Worm (Caenorhabditis elegans): Measurements from ENCODE around the gene mcp-1.

Gene mcp-1

DNA sequence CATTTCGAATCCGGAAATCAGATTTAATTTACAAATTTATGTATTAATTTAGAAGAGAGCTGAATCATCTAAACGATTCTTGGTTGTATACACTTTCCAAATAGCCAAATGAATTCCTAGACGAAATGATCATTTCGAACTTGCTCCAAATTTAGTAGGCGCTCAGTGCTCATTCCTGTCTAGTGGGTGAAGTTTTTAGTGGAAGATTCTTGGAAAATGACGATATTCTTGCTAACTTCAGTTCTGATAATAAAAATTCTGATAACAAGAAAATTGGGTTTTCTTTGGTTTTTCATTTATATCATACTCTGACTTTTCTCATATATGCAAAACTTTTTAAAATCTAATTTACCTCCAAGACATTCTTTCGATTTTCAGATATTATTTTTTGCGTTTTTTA is 39.8 kb upstream of the mcp-1 start:
- TF ChIP-seq lsy-2 (tag; optimal IDR thresholded peaks at IDR 0.05) (no peak), sptf-1 (tag; optimal IDR thresholded peaks at IDR 0.05) (no peak), nhr-28 (tag; optimal IDR thresholded peaks at IDR 0.05) (no peak), drap-1 (GFP tag; optimal IDR thresholded peaks at IDR 0.05) (no peak), elt-3 (tag; optimal IDR thresholded peaks at IDR 0.05) (no peak), nhr-237 (tag; optimal IDR thresholded peaks at IDR 0.05) (no peak), nhr-2 (tag; optimal IDR thresholded peaks at IDR 0.05) (no peak), bed-3 (GFP tag; optimal IDR thresholded peaks at IDR 0.05) (no peak), cnd-1 (tag; optimal IDR thresholded peaks at IDR 0.05) (no peak), ceh-43 (GFP tag; optimal IDR thresholded peaks at IDR 0.05) (no peak), blmp-1 (tag; optimal IDR thresholded peaks at IDR 0.05) (no peak)

DNA sequence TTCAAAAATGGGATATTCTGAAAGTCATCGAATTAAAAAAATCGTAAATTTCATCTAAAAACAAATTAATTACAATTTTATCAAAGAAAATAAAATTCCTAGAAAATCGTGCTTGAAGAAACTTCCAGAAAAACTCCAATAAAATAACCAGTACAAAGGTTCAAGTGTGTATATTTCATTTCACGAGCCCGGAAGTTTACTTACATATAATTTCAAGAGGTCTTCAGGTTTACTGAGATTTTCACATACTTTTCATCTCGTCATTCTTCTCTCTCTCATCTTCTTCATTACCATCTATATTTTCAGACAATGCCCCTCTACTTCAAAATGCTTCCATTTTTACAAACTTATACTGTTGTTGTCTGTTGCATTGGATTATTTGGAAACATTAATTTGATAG is 39.4 kb upstream of the mcp-1 start, which contains the start of gene srsx-18:
Gene srsx-18, plus strand, starts transcription at position 301 of the 400 bp plus-strand sequence.
- no peak for TF ChIP-seq snpc-4 (tag; optimal IDR thresholded peaks at IDR 0.05)
- no peak for TF ChIP-seq nhr-12 (tag; optimal IDR thresholded peaks at IDR 0.05)
- no peak for TF ChIP-seq elt-3 (tag; optimal IDR thresholded peaks at IDR 0.05)
- TF ChIP-seq nhr-2 (tag; optimal IDR thresholded peaks at IDR 0.05): no peak
- TF ChIP-seq mep-1 (tag; optimal IDR thresholded peaks at IDR 0.05): no peak
- no peak for TF ChIP-seq elt-1 (tag; optimal IDR thresholded peaks at IDR 0.05; ENCODE audit: borderline replicate concordance, insufficient read depth)
- no peak for TF ChIP-seq ztf-11 (tag; optimal IDR thresholded peaks at IDR 0.05)
- TF ChIP-seq unc-39 (tag; optimal IDR thresholded peaks at IDR 0.05): no peak
- no peak for TF ChIP-seq lin-13 (tag; optimal IDR thresholded peaks at IDR 0.05)
- no peak for TF ChIP-seq drap-1 (GFP tag; optimal IDR thresholded peaks at IDR 0.05)
- TF ChIP-seq ceh-83 (GFP tag; optimal IDR thresholded peaks at IDR 0.05): no peak
- TF ChIP-seq nhr-28 (tag; optimal IDR thresholded peaks at IDR 0.05): no peak
- TF ChIP-seq unc-120 (tag; optimal IDR thresholded peaks at IDR 0.05; ENCODE audit: poor library complexity, severe bottlenecking): no peak
- no peak for TF ChIP-seq ceh-39 (tag; optimal IDR thresholded peaks at IDR 0.05)
- TF ChIP-seq sem-2 (GFP tag; optimal IDR thresholded peaks at IDR 0.05): no peak
- no peak for TF ChIP-seq cnd-1 (tag; optimal IDR thresholded peaks at IDR 0.05)
- TF ChIP-seq bed-3 (GFP tag; optimal IDR thresholded peaks at IDR 0.05): no peak
- no peak for TF ChIP-seq sptf-1 (tag; optimal IDR thresholded peaks at IDR 0.05)

ce11 chrV:5927347-5927746 is 34.3 kb upstream of the mcp-1 start, which contains the start of gene srsx-17:
Gene srsx-17, plus strand, starts transcription at chrV:5927647.
- TF ChIP-seq sptf-1 (tag; optimal IDR thresholded peaks at IDR 0.05) (no peak), flh-1 (GFP tag; optimal IDR thresholded peaks at IDR 0.05) (no peak), unc-39 (tag; optimal IDR thresholded peaks at IDR 0.05) (no peak), blmp-1 (tag; optimal IDR thresholded peaks at IDR 0.05) (no peak), nhr-76 (tag; optimal IDR thresholded peaks at IDR 0.05) (no peak), bed-3 (GFP tag; optimal IDR thresholded peaks at IDR 0.05) (no peak), pha-4 (tag; optimal IDR thresholded peaks at IDR 0.05) (no peak), sem-2 (GFP tag; optimal IDR thresholded peaks at IDR 0.05) (no peak), M03D4.4 (tag; optimal IDR thresholded peaks at IDR 0.05) (no peak), tbx-8 (GFP tag; optimal IDR thresholded peaks at IDR 0.05) (no peak), mls-2 (tag; optimal IDR thresholded peaks at IDR 0.05) (no peak), ceh-43 (GFP tag; optimal IDR thresholded peaks at IDR 0.05) (no peak), ceh-83 (GFP tag; optimal IDR thresholded peaks at IDR 0.05) (no peak), nhr-28 (tag; optimal IDR thresholded peaks at IDR 0.05) (no peak), nhr-2 (tag; optimal IDR thresholded peaks at IDR 0.05) (no peak), elt-3 (tag; optimal IDR thresholded peaks at IDR 0.05) (no peak), nhr-237 (tag; optimal IDR thresholded peaks at IDR 0.05) (no peak), snpc-4 (tag; optimal IDR thresholded peaks at IDR 0.05) (no peak), mab-5 (tag; optimal IDR thresholded peaks at IDR 0.05) (no peak), unc-62 (GFP tag; optimal IDR thresholded peaks at IDR 0.05) (no peak)

ce11 chrV:5928006-5928405 is 33.6 kb upstream of the mcp-1 start:
- TF ChIP-seq ceh-39 (tag; optimal IDR thresholded peaks at IDR 0.05) (no peak), pha-4 (tag; optimal IDR thresholded peaks at IDR 0.05) (no peak), ztf-11 (tag; optimal IDR thresholded peaks at IDR 0.05) (no peak), snpc-4 (tag; optimal IDR thresholded peaks at IDR 0.05) (no peak), tbx-8 (GFP tag; optimal IDR thresholded peaks at IDR 0.05) (no peak), ceh-43 (GFP tag; optimal IDR thresholded peaks at IDR 0.05) (no peak), mab-5 (tag; optimal IDR thresholded peaks at IDR 0.05) (no peak), nhr-28 (tag; optimal IDR thresholded peaks at IDR 0.05) (no peak)

- no peak for TF ChIP-seq ces-1 (GFP tag; optimal IDR thresholded peaks at IDR 0.05)
- TF ChIP-seq nhr-2 (tag; optimal IDR thresholded peaks at IDR 0.05): no peak
- TF ChIP-seq bed-3 (GFP tag; optimal IDR thresholded peaks at IDR 0.05): no peak
- no peak for TF ChIP-seq sptf-1 (tag; optimal IDR thresholded peaks at IDR 0.05)
- TF ChIP-seq lsy-2 (tag; optimal IDR thresholded peaks at IDR 0.05): no peak
- no peak for TF ChIP-seq snpc-4 (tag; optimal IDR thresholded peaks at IDR 0.05)
- no peak for TF ChIP-seq blmp-1 (tag; optimal IDR thresholded peaks at IDR 0.05)
- TF ChIP-seq nhr-76 (tag; optimal IDR thresholded peaks at IDR 0.05): no peak
- no peak for TF ChIP-seq sem-2 (GFP tag; optimal IDR thresholded peaks at IDR 0.05)
- TF ChIP-seq pha-4 (tag; optimal IDR thresholded peaks at IDR 0.05): no peak
- no peak for TF ChIP-seq nhr-237 (tag; optimal IDR thresholded peaks at IDR 0.05)
- TF ChIP-seq elt-1 (tag; optimal IDR thresholded peaks at IDR 0.05; ENCODE audit: borderline replicate concordance, insufficient read depth): no peak
- TF ChIP-seq ceh-39 (tag; optimal IDR thresholded peaks at IDR 0.05): no peak
- TF ChIP-seq tbx-8 (GFP tag; optimal IDR thresholded peaks at IDR 0.05): no peak
- no peak for TF ChIP-seq drap-1 (GFP tag; optimal IDR thresholded peaks at IDR 0.05)
- no peak for TF ChIP-seq hlh-1 (tag; optimal IDR thresholded peaks at IDR 0.05)
- no peak for TF ChIP-seq lin-32 (GFP tag; optimal IDR thresholded peaks at IDR 0.05)
- TF ChIP-seq nhr-28 (tag; optimal IDR thresholded peaks at IDR 0.05): no peak
- TF ChIP-seq unc-62 (GFP tag; optimal IDR thresholded peaks at IDR 0.05): no peak
- TF ChIP-seq ham-2 (GFP tag; optimal IDR thresholded peaks at IDR 0.05): no peak
These were observed 31.0 kb upstream of the mcp-1 start, which contains the start of gene galt-1 for ce11 chrV:5930588-5930987. Gene galt-1, plus strand, starts transcription at chrV:5930905.
